Worm (Caenorhabditis elegans): ENCODE results near the gene spe-17.

spe-17 gene

DNA sequence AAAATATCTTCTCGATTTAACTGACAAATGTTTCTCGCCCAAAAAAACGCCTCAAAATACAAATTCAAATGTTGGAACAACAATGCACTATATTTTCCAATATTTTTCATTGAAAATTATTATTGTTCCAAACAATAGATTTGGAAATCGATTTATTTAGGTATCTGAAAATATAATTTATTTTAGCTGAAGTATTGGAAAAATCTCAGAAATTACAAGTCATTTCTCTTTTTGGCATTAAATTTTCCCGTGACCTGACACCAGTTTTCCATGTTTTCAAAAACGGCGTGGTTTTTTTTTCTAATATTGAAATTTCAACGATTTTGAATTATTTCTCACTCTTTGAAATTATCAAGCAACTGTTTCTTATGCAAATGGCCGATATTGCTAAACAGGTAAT is at the start of gene spe-17:
TSS of gene spe-17 (plus strand) at position 301 of the 400 bp plus-strand sequence.
- no peak for TF ChIP-seq unc-62 (GFP tag; optimal IDR thresholded peaks at IDR 0.05)

DNA sequence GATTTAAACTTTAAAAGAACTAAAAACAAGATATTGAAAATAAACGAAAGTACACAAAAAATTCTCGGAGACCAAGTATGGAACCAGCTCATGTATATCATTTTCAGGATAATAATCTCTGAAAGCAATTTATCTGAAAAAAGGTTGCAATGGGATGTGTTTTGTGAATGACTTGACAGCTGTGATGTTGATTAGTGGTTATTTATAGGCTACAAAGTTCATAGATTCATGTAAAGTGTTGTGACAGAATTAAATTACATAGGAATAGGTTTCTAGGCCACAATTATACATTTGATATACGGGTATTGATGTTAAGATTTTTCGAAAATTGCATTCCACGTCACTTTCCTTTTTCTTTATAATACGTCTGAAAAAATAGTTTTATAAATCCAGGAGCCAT is 47.9 kb upstream of the spe-17 start, which contains the start of gene srj-1:
TSS of gene srj-1 (minus strand) at position 101 of the 400 bp plus-strand sequence.
- no peak for TF ChIP-seq unc-62 (GFP tag; optimal IDR thresholded peaks at IDR 0.05)

DNA sequence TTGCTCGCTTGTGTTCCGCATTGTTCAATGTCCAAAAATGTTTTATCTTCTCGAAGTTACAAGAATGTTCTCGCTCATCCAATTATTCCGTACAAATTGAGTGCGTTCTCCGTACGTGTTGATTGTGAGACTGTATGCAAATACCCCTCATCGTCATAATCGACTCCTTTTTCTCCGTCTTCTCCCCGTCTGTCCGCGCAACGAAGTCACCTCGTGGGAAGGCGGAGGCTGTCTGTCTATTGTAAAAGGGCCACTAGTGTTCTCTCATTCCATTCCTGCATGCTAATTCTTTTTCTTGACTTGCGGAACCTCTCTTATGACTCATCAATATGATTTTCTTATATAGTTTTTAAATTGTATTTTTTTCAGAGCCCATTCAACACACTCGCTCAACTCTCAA is 43.0 kb upstream of the spe-17 start, which contains the start of gene ZK829.9:
TSS of gene ZK829.9 (plus strand) at position 364 of the 400 bp plus-strand sequence.
- no peak for TF ChIP-seq unc-62 (GFP tag; optimal IDR thresholded peaks at IDR 0.05)

DNA sequence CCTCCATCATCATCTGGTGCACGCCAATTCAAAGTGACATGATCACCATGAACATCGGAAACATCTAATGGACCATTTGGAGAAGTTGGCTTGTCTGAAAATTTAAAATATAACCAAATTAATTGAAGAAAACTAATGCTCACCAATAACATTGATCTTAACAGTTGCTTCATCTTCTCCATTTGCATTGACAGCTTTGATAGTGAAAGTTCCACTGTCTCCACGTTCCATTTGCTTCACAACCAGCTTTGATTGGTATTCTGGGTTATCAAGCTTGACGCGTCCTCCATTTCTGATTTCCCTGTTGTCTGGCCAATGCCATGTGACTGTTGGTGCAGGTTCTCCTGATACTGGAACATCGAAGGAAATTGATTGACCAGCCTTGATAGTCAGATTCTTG is 26.8 kb upstream of the spe-17 start:
- TF ChIP-seq unc-62 (GFP tag; optimal IDR thresholded peaks at IDR 0.05) = no peak

DNA sequence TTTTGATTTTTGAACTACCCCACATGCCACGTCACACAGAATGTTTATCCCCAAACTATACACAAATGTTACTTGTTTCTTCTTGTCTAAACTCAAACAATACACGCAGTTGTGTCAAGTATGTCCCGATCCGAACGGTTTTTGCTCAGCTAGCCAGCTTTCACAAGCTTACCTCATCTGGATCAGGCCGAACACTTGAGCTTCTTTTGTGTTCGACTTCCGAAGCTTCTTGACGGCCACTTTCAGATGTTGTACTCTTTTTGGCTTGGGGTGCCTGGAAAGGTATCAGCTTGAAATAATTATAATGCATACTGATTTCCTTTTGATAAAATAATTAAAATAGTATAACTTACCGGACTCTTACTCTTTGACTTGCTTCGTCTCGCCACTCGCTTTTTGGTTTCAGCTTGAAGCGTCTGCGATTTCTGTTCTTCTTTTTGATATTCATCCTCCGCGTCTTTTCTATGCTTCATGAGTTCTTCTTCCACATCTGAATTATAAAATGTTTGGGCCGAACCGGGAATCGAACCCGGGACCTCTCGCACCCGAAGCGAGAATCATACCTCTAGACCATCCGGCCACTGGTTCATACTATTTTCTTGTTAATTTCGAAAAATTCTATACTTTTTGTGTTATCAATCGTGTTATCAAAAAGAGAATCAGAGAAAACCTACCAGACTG is 8.0 kb upstream of the spe-17 start:
- no peak for TF ChIP-seq unc-62 (GFP tag; optimal IDR thresholded peaks at IDR 0.05)

DNA sequence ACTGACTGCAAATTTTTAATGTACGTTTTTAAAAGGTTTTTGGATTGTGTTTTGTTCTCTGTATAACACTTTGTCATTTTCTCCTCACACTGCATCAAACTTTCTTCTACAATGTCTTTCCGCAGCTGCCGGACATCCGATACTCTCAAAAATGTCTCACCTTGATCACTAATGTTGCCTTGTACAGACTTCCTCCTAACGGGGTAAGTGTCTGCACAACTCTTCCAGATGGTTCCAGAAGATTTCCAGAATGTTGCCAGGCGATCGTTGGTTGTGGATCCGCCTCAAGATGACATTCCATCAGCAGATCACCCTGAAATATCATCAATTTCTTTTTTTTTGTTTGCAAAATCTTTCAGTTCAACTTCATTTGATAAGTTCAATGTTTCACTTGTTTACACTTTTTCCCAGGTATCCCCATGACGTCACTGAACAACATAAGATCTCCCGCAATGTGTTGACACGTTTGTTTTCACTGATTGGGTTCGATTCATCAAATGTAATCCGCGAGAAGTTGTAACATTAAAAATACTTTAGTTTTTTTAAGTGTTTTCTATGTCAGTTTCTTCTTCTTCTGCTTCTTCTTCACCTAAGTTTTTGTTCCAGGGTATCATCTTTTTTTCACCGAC is 4.1 kb upstream of the spe-17 start:
- TF ChIP-seq unc-62 (GFP tag; optimal IDR thresholded peaks at IDR 0.05) = no peak

DNA sequence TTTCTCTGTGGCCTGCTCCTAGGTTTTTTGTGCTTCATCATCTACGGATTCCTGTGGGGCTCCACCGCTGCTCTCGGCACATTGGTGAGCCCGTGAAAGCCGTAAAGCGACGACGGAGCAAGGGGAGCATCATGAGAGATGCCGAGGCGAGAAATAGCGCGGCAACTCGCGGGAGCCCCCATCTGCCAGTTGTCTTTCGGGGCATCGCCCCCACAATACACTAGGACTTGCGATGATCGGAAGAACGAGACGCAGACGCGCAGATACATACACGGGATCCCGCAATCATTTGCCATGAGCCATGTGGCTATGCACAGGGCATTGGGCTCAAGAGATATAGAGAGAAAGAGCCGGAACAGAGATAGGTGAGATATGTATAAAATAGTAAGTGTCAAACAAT is 2.8 kb upstream of the spe-17 start:
- no peak for TF ChIP-seq unc-62 (GFP tag; optimal IDR thresholded peaks at IDR 0.05)

DNA sequence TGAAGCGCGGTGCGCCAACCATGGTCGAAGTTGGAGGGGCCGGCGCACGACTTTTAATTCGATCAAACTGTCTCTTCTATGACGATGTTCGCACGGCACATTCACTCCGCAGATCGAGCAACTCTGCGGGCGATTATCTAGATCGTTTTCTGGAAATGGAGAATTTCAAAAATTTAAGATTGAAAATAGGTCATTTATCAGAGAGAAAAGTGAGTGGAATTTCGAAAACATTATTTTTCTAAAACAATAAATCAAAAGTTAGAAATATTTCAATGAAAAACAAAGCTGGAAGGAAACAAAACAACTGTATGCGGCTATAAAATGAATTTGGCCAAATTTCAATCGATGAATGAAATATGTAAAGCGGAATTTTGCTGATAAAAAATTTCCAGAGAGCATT is 2.4 kb upstream of the spe-17 start, which contains the start of the genes ZK617.26 and unc-22:
TSS of gene ZK617.26 (minus strand) at position 101 of the 400 bp plus-strand sequence.
TSS of gene unc-22 (minus strand) at position 149 of the 400 bp plus-strand sequence.
- TF ChIP-seq unc-62 (GFP tag; optimal IDR thresholded peaks at IDR 0.05) = no peak

DNA sequence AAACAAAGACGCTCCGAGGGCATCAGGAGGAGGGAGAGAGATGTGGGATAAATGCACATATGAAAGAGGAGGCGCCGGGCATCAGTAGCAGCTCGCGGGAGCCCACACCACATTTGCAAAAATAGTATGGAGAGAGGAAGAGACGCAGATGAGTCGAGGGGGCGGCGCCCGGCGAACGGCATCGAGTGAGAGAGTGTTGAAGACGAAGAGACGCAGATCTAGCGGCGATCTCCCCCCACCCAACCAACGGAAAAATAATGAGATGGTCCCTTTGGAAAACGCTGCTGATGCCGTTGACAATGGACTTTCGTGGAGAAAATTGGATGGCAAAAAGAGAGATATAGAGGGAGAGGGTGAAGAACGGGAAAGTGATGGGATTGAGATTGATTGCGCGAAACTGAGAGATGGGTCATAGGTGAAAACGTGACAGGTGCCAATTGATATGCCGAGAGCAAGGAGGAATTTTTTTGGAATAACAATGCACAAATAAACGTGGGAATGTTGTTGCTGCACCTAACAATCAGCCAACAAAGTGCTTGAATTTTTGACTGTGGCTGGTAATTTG is 699 bp upstream of the spe-17 start:
- no peak for TF ChIP-seq unc-62 (GFP tag; optimal IDR thresholded peaks at IDR 0.05)

DNA sequence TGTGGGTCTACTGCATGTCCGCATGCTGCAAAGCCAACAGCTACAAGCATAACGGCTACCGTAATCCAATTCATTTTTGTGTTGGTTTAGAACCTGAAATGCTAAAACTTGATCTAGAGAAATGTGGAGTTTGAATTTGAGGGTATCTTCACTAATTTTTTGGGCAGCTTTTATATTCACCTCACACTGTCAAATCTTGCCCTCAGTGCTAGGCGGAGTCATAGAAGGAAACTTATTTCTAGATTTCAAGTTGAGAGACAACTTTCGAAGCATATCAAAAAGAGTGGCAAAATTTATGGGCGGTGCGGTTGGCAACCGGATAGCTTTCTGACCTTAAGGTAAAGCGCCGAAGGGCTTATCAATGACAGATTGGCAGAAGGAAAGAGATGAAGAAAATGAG is 2.4 kb downstream of the spe-17 start, which contains the start of gene lips-6:
TSS of gene lips-6 (minus strand) at position 101 of the 400 bp plus-strand sequence.
- TF ChIP-seq unc-62 (GFP tag; optimal IDR thresholded peaks at IDR 0.05) = no peak

DNA sequence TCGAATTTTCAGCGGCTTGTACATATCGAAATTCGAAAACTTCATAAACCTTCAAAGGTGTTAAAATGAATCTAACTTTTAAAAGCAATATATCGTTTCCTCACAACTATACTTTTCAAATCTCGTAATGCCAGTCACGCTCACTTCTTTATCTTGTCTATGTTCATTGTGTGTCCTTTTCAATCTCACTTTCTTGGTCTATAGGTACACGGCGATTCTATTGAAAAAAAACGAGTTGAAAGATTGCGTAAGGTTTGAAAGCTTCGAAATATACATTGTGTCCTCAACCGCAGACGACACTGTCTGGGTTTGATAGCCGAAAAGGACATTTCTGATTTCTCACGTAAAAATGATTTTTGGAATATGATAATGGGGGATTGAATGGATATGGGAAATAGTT is 5.7 kb downstream of the spe-17 start:
- no peak for TF ChIP-seq unc-62 (GFP tag; optimal IDR thresholded peaks at IDR 0.05)

DNA sequence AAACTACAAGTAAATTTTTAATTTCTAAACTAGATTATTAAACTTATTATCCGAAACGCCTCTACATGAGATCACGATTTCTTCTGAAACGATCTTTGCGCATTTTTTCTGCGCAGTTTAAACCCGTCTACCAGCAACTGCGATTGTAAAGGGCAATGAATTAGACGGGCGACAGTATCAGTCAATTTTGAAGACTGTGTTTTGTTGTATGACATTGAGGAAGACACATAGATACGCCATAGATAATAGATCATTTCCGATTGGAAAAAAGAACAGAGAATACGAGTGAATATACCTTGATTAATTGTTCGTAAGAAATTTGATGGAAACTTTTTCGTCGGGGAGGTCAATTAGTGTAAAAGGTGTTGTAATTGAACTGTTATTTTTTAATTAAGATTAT is 8.1 kb downstream of the spe-17 start:
- no peak for TF ChIP-seq unc-62 (GFP tag; optimal IDR thresholded peaks at IDR 0.05)

DNA sequence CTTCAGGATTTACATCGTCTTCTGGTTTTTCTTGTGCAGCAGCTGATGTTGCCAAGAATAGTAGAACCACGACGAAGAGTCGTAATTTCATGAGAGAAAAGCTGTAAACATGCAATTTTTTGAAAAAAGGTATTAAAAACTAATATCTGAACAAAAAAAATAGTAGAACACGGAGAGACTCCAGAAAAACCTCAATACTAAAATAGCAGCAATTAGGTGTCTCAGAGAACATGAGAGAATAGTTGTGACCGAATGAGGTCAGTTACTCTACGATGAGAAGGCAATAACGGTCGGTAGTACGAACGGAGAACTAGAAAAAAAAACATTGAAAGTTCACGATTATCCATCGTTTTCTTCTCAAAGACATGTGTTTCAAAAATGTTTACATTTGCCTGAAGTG is 15.9 kb downstream of the spe-17 start, which contains the start of gene tgn-38:
TSS of gene tgn-38 (minus strand) at position 101 of the 400 bp plus-strand sequence.
- no peak for TF ChIP-seq unc-62 (GFP tag; optimal IDR thresholded peaks at IDR 0.05)

DNA sequence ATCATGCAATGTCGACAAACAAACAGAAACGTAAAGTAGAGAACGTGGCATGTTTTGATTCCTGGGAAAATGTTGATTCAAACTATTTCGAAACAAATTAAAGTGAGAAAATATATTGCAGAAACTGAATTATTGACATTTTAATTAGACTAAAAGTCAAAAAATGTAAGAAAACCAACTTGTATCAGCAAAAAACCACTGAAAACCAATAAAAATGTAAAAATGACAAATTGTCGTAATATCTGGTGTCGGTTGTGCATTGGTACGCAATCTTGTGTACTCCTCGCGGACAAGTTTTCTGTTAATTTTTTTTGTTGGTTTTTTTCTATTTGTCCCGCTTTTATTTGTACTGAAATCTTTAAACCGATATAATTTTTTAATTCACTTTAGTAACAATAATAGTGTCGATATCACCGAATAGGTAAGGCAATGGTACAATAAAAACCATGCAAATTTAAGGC is 16.5 kb downstream of the spe-17 start, which contains the start of gene T12G3.11:
TSS of gene T12G3.11 (minus strand) at position 51 of the 461 bp plus-strand sequence.
- TF ChIP-seq unc-62 (GFP tag; optimal IDR thresholded peaks at IDR 0.05) = no peak

DNA sequence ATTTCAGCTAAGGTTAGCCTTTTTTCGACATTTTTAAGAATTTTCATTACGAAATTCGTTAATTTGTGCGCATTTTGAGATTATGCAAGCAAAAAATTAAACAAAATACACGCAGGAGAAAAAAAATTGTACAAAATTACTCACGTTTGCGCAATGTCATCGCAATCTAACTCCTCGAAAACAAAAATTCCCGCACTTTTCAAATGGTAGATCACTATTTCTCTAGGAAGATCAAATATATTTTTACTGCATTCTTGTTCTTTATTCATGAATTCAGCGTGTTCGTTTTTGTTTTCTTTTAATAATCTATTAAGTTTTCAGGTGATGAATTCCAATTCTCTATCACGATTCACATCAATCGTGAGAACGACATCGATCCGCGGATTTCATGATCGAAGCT is 17.8 kb downstream of the spe-17 start, which contains the start of the genes T12G3.6 and mrpl-51:
TSS of gene T12G3.6 (minus strand) at position 269 of the 400 bp plus-strand sequence.
TSS of gene mrpl-51 (plus strand) at position 322 of the 400 bp plus-strand sequence.
- TF ChIP-seq unc-62 (GFP tag; optimal IDR thresholded peaks at IDR 0.05) = no peak

DNA sequence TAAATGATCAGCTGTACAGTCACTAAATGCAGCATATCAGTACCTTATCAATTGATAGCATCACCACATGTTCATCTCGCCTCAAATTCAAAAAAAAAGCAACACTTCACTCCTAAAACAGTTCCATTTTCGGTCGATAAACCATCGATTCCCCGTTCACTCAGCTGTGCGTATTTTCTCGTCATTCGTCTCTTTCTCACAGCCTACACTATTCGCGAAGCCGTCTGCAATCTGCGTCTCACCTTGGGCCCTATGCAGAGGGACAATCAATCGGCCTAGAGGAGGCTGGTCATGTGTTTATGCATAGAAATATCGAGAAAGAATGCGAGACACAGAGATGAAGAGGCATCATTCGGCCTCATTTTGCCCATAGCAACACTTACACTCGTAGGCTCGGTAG is 19.2 kb downstream of the spe-17 start:
- TF ChIP-seq unc-62 (GFP tag; optimal IDR thresholded peaks at IDR 0.05) = no peak
